Fruit fly (Drosophila melanogaster) whole organism, adult: Measurements from ENCODE around the gene olf413.

ENCODE experiments used
- CG12768 ChIP-seq: fragments of 200-800 bp; sonication (Bioruptor generic); optimal IDR thresholded peaks from 2 replicates; lab custom pipeline; 2017; ENCODE audit warnings: missing biosample characterization, missing genetic modification characterization, mild to moderate bottlenecking, moderate library complexity, missing genetic modification reagents
- Clk ChIP-seq: fragments of 200-800 bp; sonication (Bioruptor generic); optimal IDR thresholded peaks from 2 replicates; lab custom pipeline; 2017; ENCODE audit warnings: missing biosample characterization, missing genetic modification characterization

dm6 chr3L:22181555-22181954 lies 45.7 kb downstream of the olf413 start:
- no peak for TF ChIP-seq Clk
- no peak for TF ChIP-seq CG12768 (GFP tag; lab: Kevin White, UChicago)
